Fruit fly (Drosophila melanogaster) whole organism: ENCODE results near the gene Papss.

ENCODE experiments used
- CG8478 ChIP-seq: fragments of >200 bp; optimal IDR thresholded peaks from 2 replicates; lab custom pipeline; 2018; ENCODE audit warnings: inconsistent platforms
- EcR ChIP-seq, 2 experiments: fragments of >200 bp; optimal IDR thresholded peaks; 2 replicates each; lab custom pipeline; 2017; ENCODE audit warnings: missing biosample characterization in 2 of 2, missing genetic modification characterization in 2 of 2, missing genetic modification reagents in 2 of 2
- psq ChIP-seq: fragments of >200 bp; optimal IDR thresholded peaks from 2 replicates; lab custom pipeline; 2017
- usp ChIP-seq: fragments of >200 bp; optimal IDR thresholded peaks from 2 replicates; lab custom pipeline; 2017; ENCODE audit warnings: missing biosample characterization, missing genetic modification characterization, mixed read lengths

DNA sequence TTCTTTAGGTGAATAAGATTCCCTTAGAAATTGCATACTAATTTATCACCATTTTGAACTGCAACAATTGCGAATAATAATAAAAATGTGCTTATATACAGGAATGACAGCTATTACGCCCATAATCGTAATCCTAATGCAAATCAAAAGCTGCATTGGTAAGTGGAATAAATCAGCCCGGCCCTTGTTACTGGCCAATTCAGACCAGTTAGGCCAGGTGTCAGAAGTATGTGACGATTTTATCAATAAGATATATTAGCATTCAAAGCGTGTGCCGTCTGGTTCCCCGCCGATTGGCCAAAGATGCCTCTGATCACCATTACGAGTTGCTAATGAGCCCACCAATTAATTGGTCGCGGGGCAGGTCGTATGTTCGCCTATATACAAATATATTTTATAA, 32.6 kb upstream of the Papss start:
- TF ChIP-seq usp (GFP tag; lab: Kevin White, UChicago) = no peak
- no peak for TF ChIP-seq CG8478 (lab: Kevin White, UChicago)
- no peak for TF ChIP-seq EcR (GFP tag; optimal IDR thresholded peaks at IDR 0.05; lab: Kevin White, UChicago)
- TF ChIP-seq psq = no peak
